Worm (Caenorhabditis elegans): Measurements from ENCODE around the gene clhm-1.

DNA sequence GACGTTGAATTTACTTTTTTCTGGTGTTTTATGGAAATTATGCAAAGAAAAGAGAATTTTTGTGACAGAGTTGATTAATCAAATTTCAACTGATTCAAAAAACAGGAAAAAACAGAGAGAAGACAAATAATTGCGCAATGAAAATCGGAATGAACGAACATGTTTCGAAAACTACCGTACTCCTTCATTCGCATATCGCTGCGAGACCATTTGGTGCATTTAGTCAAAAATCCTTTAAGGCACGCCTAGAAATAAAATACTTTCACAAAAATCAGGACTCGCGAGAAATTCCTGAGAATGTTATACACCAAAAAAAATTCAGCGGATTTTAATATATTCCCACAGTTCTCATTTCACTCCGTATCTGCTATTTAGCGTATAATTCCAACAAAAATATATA lies 10.8 kb downstream of the clhm-1 start:
- TF ChIP-seq tbx-37 (GFP tag; conservative IDR thresholded peaks at IDR 0.05): no peak
- TF ChIP-seq F13C5.2 (tag; optimal IDR thresholded peaks at IDR 0.05): no peak
